Worm (Caenorhabditis elegans) whole organism, L2 larva: ENCODE data around the gene F31F7.1.

ENCODE experiments used
- F13H6.1 ChIP-seq: sonication (generic microtip); optimal IDR thresholded peaks from 2 replicates; lab custom pipeline; 2016; ENCODE audit warnings: missing genetic modification characterization, missing compliant biosample characterization
- R02D3.7 ChIP-seq: fragments of 150-350 bp; optimal IDR thresholded peaks from 2 replicates; lab custom pipeline; 2014; ENCODE audit warnings: missing biosample characterization, missing genetic modification characterization
- Y55F3AM.14 ChIP-seq: fragments of 200-800 bp; sonication (Bioruptor generic); optimal IDR thresholded peaks from 2 replicates; lab custom pipeline; 2018; ENCODE audit warnings: mild to moderate bottlenecking, missing genetic modification characterization, missing compliant biosample characterization
- ZK546.5 ChIP-seq: sonication (generic microtip); optimal IDR thresholded peaks from 2 replicates; lab custom pipeline; 2017; ENCODE audit warnings: missing biosample characterization, missing genetic modification characterization
- alr-1 ChIP-seq: fragments of 150-350 bp; optimal IDR thresholded peaks from 2 replicates; lab custom pipeline; 2014; ENCODE audit warnings: missing biosample characterization, missing genetic modification characterization
- aly-2 ChIP-seq: fragments of 150-350 bp; optimal IDR thresholded peaks from 2 replicates; lab custom pipeline; 2014; ENCODE audit warnings: missing biosample characterization, missing genetic modification characterization
- ama-1 ChIP-seq: fragments of 150-350 bp; optimal IDR thresholded peaks from 2 replicates; lab custom pipeline; 2018; ENCODE audit warnings: inconsistent platforms
- blmp-1 ChIP-seq: sonication (generic microtip); optimal IDR thresholded peaks from 2 replicates; lab custom pipeline; 2017; ENCODE audit warnings: missing genetic modification characterization, mild to moderate bottlenecking, missing compliant biosample characterization, antibody characterized with exemption, moderate library complexity; ENCODE audit not compliant: insufficient read depth
- ceh-16 ChIP-seq: fragments of 150-350 bp; optimal IDR thresholded peaks from 2 replicates; lab custom pipeline; 2014; ENCODE audit warnings: missing biosample characterization, missing genetic modification characterization
- ceh-82 ChIP-seq: fragments of 150-350 bp; optimal IDR thresholded peaks from 2 replicates; lab custom pipeline; 2014; ENCODE audit warnings: missing biosample characterization, missing genetic modification characterization
- crh-2 ChIP-seq: sonication (generic microtip); optimal IDR thresholded peaks from 2 replicates; lab custom pipeline; 2017; ENCODE audit warnings: missing biosample characterization, missing genetic modification characterization
- dmd-4 ChIP-seq: sonication (generic microtip); optimal IDR thresholded peaks from 2 replicates; lab custom pipeline; 2017; ENCODE audit warnings: missing biosample characterization, missing genetic modification characterization
- egl-27 ChIP-seq: sonication (generic microtip); optimal IDR thresholded peaks from 3 replicates; lab custom pipeline; 2017; ENCODE audit warnings: missing biosample characterization, missing genetic modification reagents, missing genetic modification characterization
- elt-1 ChIP-seq: fragments of 150-350 bp; optimal IDR thresholded peaks from 2 replicates; lab custom pipeline; 2014; ENCODE audit warnings: missing biosample characterization, missing genetic modification characterization
- fos-1 ChIP-seq: fragments of 150-350 bp; optimal IDR thresholded peaks from 2 replicates; lab custom pipeline; 2014; ENCODE audit warnings: missing biosample characterization, missing genetic modification characterization
- gmeb-1 ChIP-seq: fragments of 150-350 bp; optimal IDR thresholded peaks from 2 replicates; lab custom pipeline; 2014; ENCODE audit warnings: missing biosample characterization, missing genetic modification characterization
- lin-11 ChIP-seq: fragments of 150-350 bp; sonication (generic microtip); optimal IDR thresholded peaks from 2 replicates; lab custom pipeline; 2014; ENCODE audit warnings: missing biosample characterization, missing genetic modification characterization, inconsistent platforms, mixed read lengths
- lin-13 ChIP-seq: fragments of 150-350 bp; optimal IDR thresholded peaks from 2 replicates; lab custom pipeline; 2014; ENCODE audit warnings: missing biosample characterization, missing genetic modification reagents, missing genetic modification characterization
- lin-39 ChIP-seq: fragments of 150-350 bp; optimal IDR thresholded peaks from 2 replicates; lab custom pipeline; 2014; ENCODE audit warnings: missing biosample characterization, missing genetic modification reagents, missing genetic modification characterization
- lsy-2 ChIP-seq, 2 experiments: fragments of 150-350 bp in 1 of 2; sonication (generic microtip) in 1 of 2; optimal IDR thresholded peaks; 2 replicates each; lab custom pipeline; 2014 to 2017; ENCODE audit warnings: missing biosample characterization in 2 of 2, missing genetic modification characterization in 2 of 2
- mab-5 ChIP-seq: fragments of 150-350 bp; optimal IDR thresholded peaks from 2 replicates; lab custom pipeline; 2014; ENCODE audit warnings: missing biosample characterization, missing genetic modification characterization
- mbf-1 ChIP-seq: sonication (generic microtip); optimal IDR thresholded peaks from 2 replicates; lab custom pipeline; 2017; ENCODE audit warnings: missing biosample characterization, missing genetic modification characterization
- mdl-1 ChIP-seq, 2 experiments: fragments of 150-350 bp in 1 of 2; sonication (generic microtip) in 1 of 2; optimal IDR thresholded peaks; 2 replicates each; lab custom pipeline; 2017; ENCODE audit warnings: missing biosample characterization in 2 of 2, missing genetic modification characterization in 2 of 2
- nhr-10 ChIP-seq: sonication (generic microtip); optimal IDR thresholded peaks from 2 replicates; lab custom pipeline; 2017; ENCODE audit warnings: missing biosample characterization, missing genetic modification characterization
- nhr-11 ChIP-seq: fragments of 150-350 bp; optimal IDR thresholded peaks from 2 replicates; lab custom pipeline; 2014; ENCODE audit warnings: missing biosample characterization, missing genetic modification characterization
- nhr-12 ChIP-seq: fragments of 150-350 bp; optimal IDR thresholded peaks from 2 replicates; lab custom pipeline; 2014; ENCODE audit warnings: missing biosample characterization, missing genetic modification characterization
- nhr-129 ChIP-seq: fragments of 150-350 bp; optimal IDR thresholded peaks from 2 replicates; lab custom pipeline; 2014; ENCODE audit warnings: missing biosample characterization, missing genetic modification characterization
- nhr-21 ChIP-seq: fragments of 150-350 bp; optimal IDR thresholded peaks from 2 replicates; lab custom pipeline; 2014; ENCODE audit warnings: missing biosample characterization, missing genetic modification characterization
- nhr-23 ChIP-seq: fragments of 150-350 bp; optimal IDR thresholded peaks from 2 replicates; lab custom pipeline; 2014; ENCODE audit warnings: missing biosample characterization, missing genetic modification reagents, missing genetic modification characterization
- nhr-237 ChIP-seq: fragments of 150-350 bp; optimal IDR thresholded peaks from 2 replicates; lab custom pipeline; 2014; ENCODE audit warnings: missing biosample characterization, missing genetic modification characterization
- nhr-25 ChIP-seq: fragments of 150-350 bp; sonication (generic microtip); optimal IDR thresholded peaks from 3 replicates; lab custom pipeline; 2014; ENCODE audit warnings: missing biosample characterization, missing genetic modification characterization
- nhr-6 ChIP-seq: fragments of 150-350 bp; optimal IDR thresholded peaks from 2 replicates; lab custom pipeline; 2014; ENCODE audit warnings: missing biosample characterization, missing genetic modification characterization
- peb-1 ChIP-seq: fragments of 150-350 bp; optimal IDR thresholded peaks from 2 replicates; lab custom pipeline; 2014; ENCODE audit warnings: missing biosample characterization, missing genetic modification characterization
- sem-4 ChIP-seq: fragments of 150-350 bp; optimal IDR thresholded peaks from 2 replicates; lab custom pipeline; 2014; ENCODE audit warnings: missing biosample characterization, missing genetic modification reagents, missing genetic modification characterization
- skn-1 ChIP-seq: sonication (generic microtip); optimal IDR thresholded peaks from 2 replicates; lab custom pipeline; 2017; ENCODE audit warnings: missing biosample characterization, missing genetic modification characterization
- sma-3 ChIP-seq: sonication (generic microtip); optimal IDR thresholded peaks from 2 replicates; lab custom pipeline; 2016; ENCODE audit warnings: missing genetic modification reagents, missing genetic modification characterization, missing compliant biosample characterization
- sma-9 ChIP-seq, 2 experiments: fragments of 150-350 bp in 1 of 2; sonication (generic microtip) in 1 of 2; optimal IDR thresholded peaks; 2 replicates each; lab custom pipeline; 2014 to 2016; ENCODE audit warnings: missing genetic modification characterization in 2 of 2, mild to moderate bottlenecking in 1 of 2, missing biosample characterization in 1 of 2, missing compliant biosample characterization in 1 of 2, missing genetic modification reagents in 1 of 2, moderate library complexity in 1 of 2
- snpc-4 ChIP-seq: fragments of 150-350 bp; optimal IDR thresholded peaks from 2 replicates; lab custom pipeline; 2014; ENCODE audit warnings: missing biosample characterization, missing genetic modification characterization
- unc-39 ChIP-seq: fragments of 150-350 bp; optimal IDR thresholded peaks from 2 replicates; lab custom pipeline; 2014; ENCODE audit warnings: missing biosample characterization, missing genetic modification characterization
- unc-55 ChIP-seq: fragments of 150-350 bp; sonication (generic microtip); optimal IDR thresholded peaks from 3 replicates; lab custom pipeline; 2014; ENCODE audit warnings: missing biosample characterization, missing genetic modification reagents, missing genetic modification characterization
- unc-62 ChIP-seq: fragments of 150-350 bp; optimal IDR thresholded peaks from 2 replicates; lab custom pipeline; 2014; ENCODE audit warnings: missing biosample characterization, missing genetic modification reagents, missing genetic modification characterization
- zag-1 ChIP-seq: fragments of 150-350 bp; optimal IDR thresholded peaks from 2 replicates; lab custom pipeline; 2014; ENCODE audit warnings: missing biosample characterization, missing genetic modification characterization
- ztf-4 ChIP-seq: fragments of 150-350 bp; optimal IDR thresholded peaks from 2 replicates; lab custom pipeline; 2014; ENCODE audit warnings: missing biosample characterization, missing genetic modification characterization

The F31F7.1 gene

DNA sequence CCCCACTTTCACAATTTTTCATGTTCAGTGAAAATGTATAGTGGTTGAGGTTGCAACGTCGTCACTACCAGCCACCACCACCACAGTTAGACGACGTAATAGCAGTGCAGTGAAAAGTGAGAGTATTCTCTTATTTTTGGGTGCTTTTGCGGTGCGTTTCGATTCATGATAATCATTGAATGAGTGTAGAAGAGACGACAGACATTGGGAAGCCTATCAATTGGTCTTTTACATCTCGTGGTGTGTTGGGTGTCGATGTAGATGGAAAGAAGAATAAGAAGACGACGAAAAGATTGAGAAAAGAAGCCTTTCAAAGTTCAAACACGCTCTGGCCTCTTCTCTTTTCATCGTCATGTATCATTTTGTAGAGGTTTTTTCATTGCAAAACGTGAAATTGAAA lies 36.4 kb upstream of the F31F7.1 start:
- peak; percentile 56 for TF ChIP-seq fos-1 (tag; lab: Kevin White, UChicago)
- peak; percentile 56 for TF ChIP-seq nhr-129 (tag; lab: Kevin White, UChicago)
- TF ChIP-seq blmp-1 (tag; lab: Kevin White, UChicago): peak; percentile 92
- TF ChIP-seq gmeb-1 (tag; lab: Kevin White, UChicago): peak; percentile 20
- TF ChIP-seq snpc-4 (tag; lab: Kevin White, UChicago): no peak
- peak; percentile 72 for TF ChIP-seq nhr-21
- TF ChIP-seq nhr-10 (tag; lab: Kevin White, UChicago): no peak
- peak; percentile 37 for TF ChIP-seq sma-3 (GFP tag; lab: Kevin White, UChicago)
- TF ChIP-seq elt-1: no peak
- no peak for TF ChIP-seq unc-62 (GFP tag; lab: Kevin White, UChicago)
- TF ChIP-seq crh-2: peak; percentile 56
- no peak for TF ChIP-seq aly-2 (tag; lab: Kevin White, UChicago)
- peak; percentile 97 for TF ChIP-seq sma-9 (GFP tag; optimal IDR thresholded peaks at IDR 0.05; lab: Kevin White, UChicago)
- no peak for TF ChIP-seq sma-9 (tag; optimal IDR thresholded peaks at IDR 0.05; lab: Kevin White, UChicago)
- TF ChIP-seq mdl-1 (tag; optimal IDR thresholded peaks at IDR 0.05; lab: Kevin White, UChicago): peak; percentile 42 to 72
- TF ChIP-seq dmd-4: no peak
- TF ChIP-seq lsy-2 (tag; optimal IDR thresholded peaks at IDR 0.05; lab: Kevin White, UChicago): peak in 1 of 2 experiments; percentile 23
- TF ChIP-seq F13H6.1 (tag; lab: Kevin White, UChicago): no peak
- TF ChIP-seq nhr-25 (tag; lab: Kevin White, UChicago): peak; percentile 87

DNA sequence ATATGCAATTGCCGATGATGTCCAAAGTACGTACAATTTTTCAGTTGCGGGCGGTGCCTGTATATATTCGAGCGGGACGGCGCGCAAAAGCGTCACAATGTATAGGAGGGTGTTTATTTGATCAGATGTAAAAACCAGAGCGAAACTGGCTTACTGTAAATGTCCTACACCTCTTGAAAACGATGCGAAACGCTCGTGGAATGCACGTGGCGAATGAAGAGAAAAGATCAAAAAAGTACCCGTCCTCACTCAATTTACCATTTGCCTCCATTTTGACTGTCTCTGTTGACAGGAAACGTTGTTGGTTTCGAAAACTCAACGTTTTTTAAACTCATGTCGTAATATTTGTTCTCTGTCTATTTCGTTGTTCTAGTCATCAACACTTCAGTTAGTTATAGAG lies 35.5 kb upstream of the F31F7.1 start:
- peak; percentile 9 for TF ChIP-seq sem-4 (tag; lab: Kevin White, UChicago)
- no peak for TF ChIP-seq fos-1 (tag; lab: Kevin White, UChicago)
- peak; percentile 16 for TF ChIP-seq egl-27 (tag; lab: Kevin White, UChicago)
- TF ChIP-seq peb-1 (tag; lab: Kevin White, UChicago): no peak
- TF ChIP-seq nhr-12: no peak
- TF ChIP-seq mbf-1: no peak
- peak; percentile 95 for TF ChIP-seq sma-9 (GFP tag; optimal IDR thresholded peaks at IDR 0.05; lab: Kevin White, UChicago)
- no peak for TF ChIP-seq sma-9 (tag; optimal IDR thresholded peaks at IDR 0.05; lab: Kevin White, UChicago)
- no peak for TF ChIP-seq alr-1 (tag; lab: Kevin White, UChicago)
- TF ChIP-seq mdl-1 (tag; optimal IDR thresholded peaks at IDR 0.05; lab: Kevin White, UChicago): peak in 1 of 2 experiments; percentile 28
- TF ChIP-seq unc-55 (GFP tag; lab: Kevin White, UChicago): no peak
- no peak for TF ChIP-seq ceh-82 (tag; lab: Kevin White, UChicago)
- no peak for TF ChIP-seq lin-13 (GFP tag; lab: Kevin White, UChicago)
- no peak for TF ChIP-seq ZK546.5
- peak; percentile 82 for TF ChIP-seq nhr-129 (tag; lab: Kevin White, UChicago)
- no peak for TF ChIP-seq nhr-21
- no peak for TF ChIP-seq ama-1
- no peak for TF ChIP-seq ztf-4 (tag; lab: Kevin White, UChicago)
- TF ChIP-seq lsy-2 (tag; optimal IDR thresholded peaks at IDR 0.05; lab: Kevin White, UChicago): peak in 1 of 2 experiments; percentile 9
- TF ChIP-seq unc-62 (GFP tag; lab: Kevin White, UChicago): no peak
- TF ChIP-seq F13H6.1 (tag; lab: Kevin White, UChicago): peak; percentile 86
- peak; percentile 18 for TF ChIP-seq sma-3 (GFP tag; lab: Kevin White, UChicago)
- TF ChIP-seq blmp-1 (tag; lab: Kevin White, UChicago): peak; percentile 10
- no peak for TF ChIP-seq mab-5
- TF ChIP-seq nhr-6 (tag; lab: Kevin White, UChicago): peak; percentile 15
- peak; percentile 76 for TF ChIP-seq nhr-25 (tag; lab: Kevin White, UChicago)
- TF ChIP-seq Y55F3AM.14 (GFP tag; lab: Kevin White, UChicago): no peak
- no peak for TF ChIP-seq dmd-4
- no peak for TF ChIP-seq skn-1 (tag; lab: Kevin White, UChicago)

DNA sequence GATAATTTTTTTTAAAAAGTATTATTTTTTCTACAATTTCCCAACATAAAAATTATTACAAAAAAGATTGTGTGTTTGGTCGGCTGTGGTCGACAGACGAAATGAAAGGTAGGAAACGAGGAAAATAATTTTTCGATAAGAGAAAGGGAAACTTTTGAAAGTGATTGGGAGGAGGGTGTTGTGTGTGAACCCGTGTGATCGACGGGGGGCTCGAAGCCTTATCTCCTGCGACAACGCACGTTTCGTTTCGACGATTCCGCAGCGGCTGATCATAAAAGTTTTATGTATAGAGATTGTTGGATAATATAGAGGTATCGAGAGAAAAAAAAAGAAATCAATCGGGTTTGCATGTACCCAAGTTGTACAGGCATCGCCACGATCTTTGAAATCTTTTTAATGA lies 33.0 kb upstream of the F31F7.1 start:
- TF ChIP-seq fos-1 (tag; lab: Kevin White, UChicago): peak; percentile 64
- no peak for TF ChIP-seq ZK546.5
- TF ChIP-seq skn-1 (tag; lab: Kevin White, UChicago): no peak
- TF ChIP-seq unc-55 (GFP tag; lab: Kevin White, UChicago): no peak
- TF ChIP-seq lin-39 (tag; lab: Kevin White, UChicago): no peak
- no peak for TF ChIP-seq snpc-4 (tag; lab: Kevin White, UChicago)
- no peak for TF ChIP-seq nhr-11 (tag; lab: Kevin White, UChicago)
- TF ChIP-seq nhr-129 (tag; lab: Kevin White, UChicago): no peak
- TF ChIP-seq ztf-4 (tag; lab: Kevin White, UChicago): no peak
- TF ChIP-seq dmd-4: no peak
- peak; percentile 93 for TF ChIP-seq sma-9 (GFP tag; optimal IDR thresholded peaks at IDR 0.05; lab: Kevin White, UChicago)
- TF ChIP-seq sma-9 (tag; optimal IDR thresholded peaks at IDR 0.05; lab: Kevin White, UChicago): no peak
- TF ChIP-seq alr-1 (tag; lab: Kevin White, UChicago): no peak
- no peak for TF ChIP-seq ama-1
- TF ChIP-seq blmp-1 (tag; lab: Kevin White, UChicago): peak; percentile 54
- no peak for TF ChIP-seq nhr-23 (tag; lab: Kevin White, UChicago)
- TF ChIP-seq F13H6.1 (tag; lab: Kevin White, UChicago): no peak
- no peak for TF ChIP-seq sem-4 (tag; lab: Kevin White, UChicago)
- no peak for TF ChIP-seq ceh-16 (tag; lab: Kevin White, UChicago)
- TF ChIP-seq lsy-2 (tag; optimal IDR thresholded peaks at IDR 0.05; lab: Kevin White, UChicago): no peak
- TF ChIP-seq nhr-25 (tag; lab: Kevin White, UChicago): no peak
- no peak for TF ChIP-seq nhr-237
- TF ChIP-seq zag-1: no peak
- TF ChIP-seq aly-2 (tag; lab: Kevin White, UChicago): no peak
- no peak for TF ChIP-seq lin-13 (GFP tag; lab: Kevin White, UChicago)
- TF ChIP-seq sma-3 (GFP tag; lab: Kevin White, UChicago): no peak
- no peak for TF ChIP-seq lin-11 (tag; lab: Kevin White, UChicago)
- TF ChIP-seq Y55F3AM.14 (GFP tag; lab: Kevin White, UChicago): no peak
- TF ChIP-seq unc-39 (tag; lab: Kevin White, UChicago): no peak
- TF ChIP-seq R02D3.7 (tag; lab: Kevin White, UChicago): no peak
- no peak for TF ChIP-seq unc-62 (GFP tag; lab: Kevin White, UChicago)
- peak; percentile 39 for TF ChIP-seq nhr-21
- no peak for TF ChIP-seq mdl-1 (tag; optimal IDR thresholded peaks at IDR 0.05; lab: Kevin White, UChicago)
- TF ChIP-seq nhr-12: no peak
- TF ChIP-seq mbf-1: no peak
